Fruit fly (Drosophila melanogaster) whole organism, larva: ENCODE measurements around the gene ball.

ENCODE experiments used
- noc ChIP-seq: fragments of 200-800 bp; sonication (Bioruptor generic); optimal IDR thresholded peaks from 3 replicates; lab custom pipeline; 2019; ENCODE audit warnings: missing biosample characterization, mild to moderate bottlenecking, missing genetic modification characterization, moderate library complexity

ball gene

DNA sequence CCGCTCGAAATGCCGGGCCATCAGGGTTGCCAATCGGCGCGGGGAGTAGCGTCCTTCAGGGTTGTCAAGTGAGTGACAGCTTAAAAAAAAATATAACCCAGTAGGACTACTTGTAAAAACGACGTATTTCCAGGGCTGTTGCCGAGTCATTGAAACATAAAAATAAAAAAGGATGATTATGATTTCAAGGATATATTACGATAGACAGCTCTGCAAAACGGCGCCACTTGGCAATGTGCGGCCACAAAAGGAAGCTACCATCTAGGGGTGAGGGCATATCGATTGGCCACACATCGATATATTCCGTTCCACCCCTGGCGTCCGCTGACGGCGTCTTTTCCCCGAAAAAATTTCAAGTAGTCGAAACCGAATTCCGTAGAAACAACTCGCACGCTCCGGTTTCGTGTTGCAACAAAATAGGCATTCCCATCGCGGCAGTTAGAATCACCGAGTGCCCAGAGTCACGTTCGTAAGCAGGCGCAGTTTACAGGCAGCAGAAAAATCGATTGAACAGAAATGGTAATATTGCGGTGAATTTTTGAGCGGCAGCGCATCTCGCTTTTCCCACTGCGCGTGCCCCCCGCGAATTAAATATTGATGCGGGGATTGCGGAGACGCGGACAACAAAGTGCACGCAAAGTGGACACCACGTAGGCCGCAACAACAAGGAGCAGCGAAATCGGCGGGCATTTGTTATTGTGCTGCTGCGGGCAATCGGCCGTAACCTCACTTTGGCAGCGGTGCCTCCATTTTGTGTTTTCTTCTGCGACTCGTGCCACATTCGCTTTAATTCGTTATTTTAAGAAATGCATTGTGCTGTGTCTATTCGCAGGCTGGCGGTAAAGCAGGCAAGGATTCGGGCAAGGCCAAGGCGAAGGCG, at the start of gene ball, which contains the start of gene His2Av:
Gene ball, minus strand, starts transcription at position 231 of the 880 bp plus-strand sequence.
Gene His2Av, plus strand, starts transcription at position 353 of the 880 bp plus-strand sequence.
- peak; percentile 72 for TF ChIP-seq noc

DNA sequence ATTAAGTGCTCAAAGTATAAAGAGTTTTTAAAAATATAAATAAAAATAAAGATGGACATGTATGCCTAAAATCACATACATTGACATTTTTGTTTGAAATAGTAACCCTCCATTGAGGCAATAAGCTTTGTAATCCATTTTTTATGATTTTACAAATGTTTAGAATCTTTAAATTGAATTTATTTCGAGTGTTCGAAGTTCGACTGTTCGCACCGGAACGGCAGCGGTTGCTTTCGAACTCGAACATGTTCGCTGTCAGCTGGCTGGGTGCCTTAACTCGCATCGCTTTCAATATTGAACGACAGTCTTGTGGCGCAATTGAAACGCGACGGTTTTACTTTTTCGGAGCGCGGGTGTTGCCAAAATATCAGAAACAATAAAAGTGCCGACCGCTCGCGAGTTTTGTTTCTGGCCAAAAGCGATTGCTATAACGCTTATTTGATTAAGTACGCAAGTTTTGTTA, 48.9 kb upstream of the ball start, which contains the start of gene CG46339:
Gene CG46339, plus strand, starts transcription at position 299 of the 463 bp plus-strand sequence.
- peak; percentile 52 for TF ChIP-seq noc

dm6 chr3R:26912615-26913014, 46.0 kb upstream of the ball start, which contains the start of gene Ets97D:
TSS of gene Ets97D (minus strand) at chr3R:26912886.
- no peak for TF ChIP-seq noc

DNA sequence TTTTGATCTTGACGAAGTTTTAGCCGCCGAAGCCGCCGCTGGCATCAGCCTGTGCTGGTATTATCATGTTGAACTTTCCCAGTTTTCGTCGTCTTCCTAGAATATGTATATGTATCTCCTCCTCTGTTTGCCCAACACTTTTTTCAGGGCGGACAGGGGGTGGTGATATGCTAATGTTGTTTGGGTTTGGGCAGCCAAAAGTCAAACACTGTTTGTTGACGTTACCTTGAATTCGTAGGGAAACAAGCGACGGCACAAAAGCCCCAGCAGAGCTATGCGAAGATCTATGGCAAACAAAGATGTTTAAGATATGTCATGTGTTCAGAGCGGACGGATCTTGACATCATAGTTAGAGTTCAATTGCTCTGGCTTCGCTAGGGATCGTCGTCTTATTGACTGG, 42.1 kb upstream of the ball start:
- no peak for TF ChIP-seq noc

DNA sequence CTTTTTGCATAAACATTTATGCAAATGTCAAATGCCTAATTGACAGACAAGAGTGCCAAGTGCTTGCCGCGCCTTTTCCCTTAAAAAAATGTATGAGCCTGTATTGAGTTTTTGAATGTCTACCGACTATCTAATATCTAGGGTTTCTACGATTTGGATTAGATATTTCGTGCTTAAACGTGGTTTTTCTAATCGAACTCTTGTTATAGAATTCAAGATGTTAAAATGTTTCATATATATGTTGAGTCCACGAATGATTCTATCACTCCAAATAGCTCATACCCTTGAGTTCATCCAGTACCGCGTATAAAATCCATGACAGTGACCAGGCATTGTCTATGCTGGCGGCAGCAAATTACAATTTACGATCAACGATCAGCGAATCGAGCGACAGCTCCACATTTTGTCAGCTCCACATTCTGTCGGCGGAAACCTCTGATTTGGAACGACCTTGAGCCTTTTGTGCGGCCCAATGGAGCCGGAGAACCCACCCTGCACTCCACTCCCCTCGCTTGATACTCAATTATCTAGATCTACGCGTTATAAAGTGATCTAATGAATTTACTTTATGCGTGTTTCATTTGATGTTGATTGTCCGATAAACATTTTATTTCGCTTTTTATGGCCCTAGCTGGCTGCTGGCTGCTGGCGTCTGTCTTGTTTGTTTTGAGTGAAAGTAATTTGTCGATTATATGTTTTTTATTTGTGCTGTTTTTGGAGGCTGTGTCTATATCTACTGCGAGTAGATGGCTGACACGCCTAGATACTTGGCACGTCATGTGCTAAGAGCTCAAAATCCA, 40.3 kb upstream of the ball start:
- TF ChIP-seq noc: no peak

DNA sequence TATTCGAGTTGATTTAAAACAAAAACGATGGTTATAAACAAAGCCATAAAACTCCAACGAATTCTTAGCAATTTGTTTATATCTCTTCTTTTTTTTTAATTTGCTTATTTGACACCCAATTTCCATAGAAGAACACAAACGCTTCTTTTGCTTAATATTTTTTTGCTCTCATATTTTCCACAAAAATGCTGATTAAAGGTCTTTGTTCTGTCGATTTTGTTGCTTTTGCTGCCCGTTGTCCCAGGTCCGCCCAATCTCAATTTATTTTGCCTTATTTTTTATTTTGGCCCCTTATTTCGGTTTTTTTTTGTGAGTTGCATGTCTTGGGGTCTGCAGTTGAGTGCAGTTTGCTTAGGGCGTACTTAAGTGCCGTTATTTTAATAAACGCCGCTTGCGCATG, 39.4 kb upstream of the ball start:
- no peak for TF ChIP-seq noc

dm6 chr3R:26899982-26900381, 33.4 kb upstream of the ball start:
- no peak for TF ChIP-seq noc

DNA sequence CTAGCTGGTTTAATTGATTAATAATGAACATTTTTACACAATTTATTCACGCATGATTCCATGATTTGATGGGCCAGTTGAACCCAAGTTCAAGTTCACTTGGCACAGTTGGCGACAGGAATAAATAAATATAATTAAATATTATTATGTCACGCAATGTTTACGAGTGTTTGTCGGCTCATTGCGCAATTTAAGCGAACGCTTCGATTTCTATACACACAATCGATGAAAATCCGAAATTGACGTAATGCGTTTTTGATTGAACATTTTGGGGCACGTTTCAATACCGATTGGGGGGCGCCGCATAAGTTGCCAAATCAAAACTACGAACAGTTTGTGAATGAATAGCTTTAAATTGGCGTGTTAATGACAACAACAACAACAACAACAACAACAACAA, 30.7 kb upstream of the ball start:
- TF ChIP-seq noc: no peak

- no peak for TF ChIP-seq noc
These were observed 29.7 kb upstream of the ball start for dm6 chr3R:26896260-26896659.

DNA sequence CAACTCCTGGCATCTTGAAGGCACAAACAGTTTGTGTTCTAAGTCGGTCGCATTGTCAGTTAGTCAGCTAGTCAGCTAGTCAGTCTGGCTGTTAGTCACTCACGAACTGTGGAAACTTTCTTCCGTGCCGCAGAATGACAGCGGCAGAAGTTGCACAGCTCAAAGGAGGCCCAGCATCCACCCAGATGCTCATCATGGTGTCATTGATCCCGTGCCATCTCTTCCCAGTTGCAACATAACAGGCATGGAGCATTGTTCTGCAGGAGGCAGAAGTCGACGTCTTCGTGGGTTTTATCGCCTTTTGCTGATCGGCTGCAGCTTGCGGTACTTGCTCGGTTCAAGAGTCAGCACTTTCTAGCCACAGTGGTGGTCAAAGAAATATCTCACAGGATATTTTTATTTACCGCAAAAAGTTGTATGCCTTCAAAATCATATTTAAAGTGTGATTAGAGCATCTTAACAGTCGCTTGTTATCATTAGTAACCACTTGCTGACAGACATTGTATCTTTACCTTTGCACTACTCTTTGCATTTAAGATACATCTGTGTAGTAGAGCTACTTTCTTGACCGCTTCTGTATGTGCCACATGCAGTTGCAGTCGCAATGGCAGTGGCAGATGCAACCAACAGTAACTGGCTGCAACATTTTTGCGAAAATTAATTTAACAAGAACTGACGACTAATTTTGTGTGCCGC, 27.2 kb upstream of the ball start:
- no peak for TF ChIP-seq noc

DNA sequence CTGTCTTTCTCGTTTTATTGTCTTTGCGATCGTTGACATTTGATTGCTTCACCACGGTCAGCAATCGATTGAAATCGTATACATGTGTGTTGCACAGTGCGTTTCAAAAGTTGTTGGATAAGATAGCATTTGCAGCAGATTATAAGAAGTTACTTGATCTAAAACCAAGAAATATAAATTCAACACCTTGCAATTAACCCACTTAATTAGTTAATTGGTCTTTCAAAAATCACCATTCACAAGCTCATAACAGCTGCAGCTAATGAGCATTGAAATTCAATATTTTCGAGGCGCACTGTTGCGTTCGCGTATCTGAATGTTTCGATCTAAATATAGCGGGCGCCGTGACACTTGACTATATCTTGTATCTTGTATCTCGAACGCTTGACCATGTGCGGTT, 26.2 kb upstream of the ball start:
- TF ChIP-seq noc: no peak

DNA sequence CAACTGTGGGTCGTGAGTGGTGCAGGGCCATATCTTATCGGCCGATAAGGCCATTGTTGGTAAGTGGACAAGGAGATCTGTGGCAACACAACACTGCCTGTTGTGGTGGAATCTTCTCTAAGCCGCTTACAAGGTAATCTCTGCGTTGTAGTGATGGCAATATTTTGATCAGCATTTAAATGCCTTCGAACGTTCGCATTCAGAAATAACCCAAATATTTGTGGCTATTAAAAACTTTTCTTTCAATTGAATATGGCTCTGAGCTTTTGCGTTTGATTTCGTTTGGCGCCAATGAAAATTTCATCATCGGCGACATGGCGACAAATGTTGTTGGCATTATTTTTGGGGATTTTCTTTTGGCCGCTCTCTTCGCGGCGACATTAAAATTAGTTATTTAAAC, 23.9 kb upstream of the ball start:
- TF ChIP-seq noc: no peak

DNA sequence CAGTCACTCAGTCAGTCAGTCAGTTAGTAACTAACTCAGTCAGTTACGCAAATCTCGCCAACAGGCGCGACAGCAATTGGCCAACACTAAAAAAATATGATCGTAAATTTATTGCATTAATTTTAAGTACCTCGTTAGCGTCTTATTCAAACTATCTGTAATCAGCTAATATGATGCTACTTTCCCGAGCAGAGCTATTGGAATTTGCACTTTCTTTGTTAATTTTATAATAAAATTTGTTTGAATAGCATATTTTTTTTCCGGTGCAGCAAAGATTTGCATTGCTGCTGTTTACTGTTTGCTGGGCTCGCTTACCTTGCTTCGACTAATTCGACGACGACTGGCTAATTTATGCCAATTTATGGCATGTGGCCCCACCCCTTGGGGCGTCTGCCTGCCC, 23.5 kb upstream of the ball start:
- TF ChIP-seq noc: no peak

dm6 chr3R:26888086-26888724, 21.6 kb upstream of the ball start:
- no peak for TF ChIP-seq noc

dm6 chr3R:26887155-26887554, 20.5 kb upstream of the ball start:
- no peak for TF ChIP-seq noc

- peak; percentile 65 for TF ChIP-seq noc
These were observed 19.7 kb upstream of the ball start for dm6 chr3R:26886283-26886689.
